Worm (Caenorhabditis elegans): ENCODE measurements around the gene folt-1.

The folt-1 gene

ce11 chrV:11140326-11140725 is 953 bp upstream of the folt-1 start:
- TF ChIP-seq ceh-9 (tag; optimal IDR thresholded peaks at IDR 0.05) (no peak), snpc-4 (tag; optimal IDR thresholded peaks at IDR 0.05) (peak; percentile 4), pha-4 (tag; optimal IDR thresholded peaks at IDR 0.05) (peak; percentile 62), elt-2 (tag; optimal IDR thresholded peaks at IDR 0.05) (peak; percentile 40), lin-15B (tag; optimal IDR thresholded peaks at IDR 0.05) (peak; percentile 0), nfya-1 (tag; optimal IDR thresholded peaks at IDR 0.05; ENCODE audit: insufficient read depth) (peak; percentile 26), fkh-2 (tag; optimal IDR thresholded peaks at IDR 0.05) (no peak)

ce11 chrV:11144694-11145093 is 3.4 kb downstream of the folt-1 start, which contains the start of gene C06H2.7:
C06H2.7 (minus strand) TSS chrV:11144794.
- TF ChIP-seq ama-1 (optimal IDR thresholded peaks at IDR 0.05) (no peak), nhr-237 (tag; optimal IDR thresholded peaks at IDR 0.05) (no peak), eor-1 (tag; optimal IDR thresholded peaks at IDR 0.05) (no peak), ZK546.5 (tag; optimal IDR thresholded peaks at IDR 0.05) (no peak), nhr-12 (tag; optimal IDR thresholded peaks at IDR 0.05) (no peak), zag-1 (tag; optimal IDR thresholded peaks at IDR 0.05) (no peak)

- TF ChIP-seq nhr-43 (tag; optimal IDR thresholded peaks at IDR 0.05; ENCODE audit: poor library complexity, severe bottlenecking) (peak; percentile 61), nhr-12 (tag; optimal IDR thresholded peaks at IDR 0.05) (no peak), snpc-4 (tag; optimal IDR thresholded peaks at IDR 0.05) (no peak), nhr-28 (tag; optimal IDR thresholded peaks at IDR 0.05) (no peak), fos-1 (tag; optimal IDR thresholded peaks at IDR 0.05) (no peak), nhr-11 (tag; optimal IDR thresholded peaks at IDR 0.05) (no peak), nfya-1 (tag; optimal IDR thresholded peaks at IDR 0.05; ENCODE audit: insufficient read depth) (peak; percentile 34), tbx-2 (tag; optimal IDR thresholded peaks at IDR 0.05) (no peak), ZK546.5 (tag; optimal IDR thresholded peaks at IDR 0.05) (no peak), fkh-10 (GFP tag; optimal IDR thresholded peaks at IDR 0.05) (no peak), zag-1 (tag; optimal IDR thresholded peaks at IDR 0.05) (no peak), elt-1 (tag; optimal IDR thresholded peaks at IDR 0.05) (peak; percentile 50), mdl-1 (tag; optimal IDR thresholded peaks at IDR 0.05) (no peak), R02D3.7 (tag; optimal IDR thresholded peaks at IDR 0.05) (peak; percentile 8), egl-27 (tag; optimal IDR thresholded peaks at IDR 0.05) (no peak), ztf-11 (tag; optimal IDR thresholded peaks at IDR 0.05) (no peak), ceh-16 (tag; optimal IDR thresholded peaks at IDR 0.05) (no peak), nhr-25 (tag; optimal IDR thresholded peaks at IDR 0.05) (peak; percentile 66), hmg-11 (tag; optimal IDR thresholded peaks at IDR 0.05) (no peak), lin-39 (tag; optimal IDR thresholded peaks at IDR 0.05) (no peak), ztf-4 (tag; optimal IDR thresholded peaks at IDR 0.05) (no peak), daf-12 (tag; optimal IDR thresholded peaks at IDR 0.05) (no peak), lsy-12 (tag; optimal IDR thresholded peaks at IDR 0.05) (no peak), ceh-9 (tag; optimal IDR thresholded peaks at IDR 0.05) (no peak), jun-1 (tag; optimal IDR thresholded peaks at IDR 0.05) (no peak), mml-1 (tag; optimal IDR thresholded peaks at IDR 0.05) (no peak), unc-62 (GFP tag; optimal IDR thresholded peaks at IDR 0.05) (no peak), nhr-76 (tag; optimal IDR thresholded peaks at IDR 0.05) (no peak), ama-1 (optimal IDR thresholded peaks at IDR 0.05) (peak; percentile 91), nhr-237 (tag; optimal IDR thresholded peaks at IDR 0.05) (no peak), egl-5 (tag; optimal IDR thresholded peaks at IDR 0.05) (no peak), skn-1 (tag; optimal IDR thresholded peaks at IDR 0.05) (no peak), eor-1 (tag; optimal IDR thresholded peaks at IDR 0.05) (no peak), aly-2 (tag; optimal IDR thresholded peaks at IDR 0.05) (no peak), sea-2 (GFP tag; optimal IDR thresholded peaks at IDR 0.05) (no peak), ceh-82 (tag; optimal IDR thresholded peaks at IDR 0.05) (no peak), nhr-67 (tag; optimal IDR thresholded peaks at IDR 0.05) (no peak), unc-39 (tag; optimal IDR thresholded peaks at IDR 0.05) (no peak), nhr-23 (tag; optimal IDR thresholded peaks at IDR 0.05) (peak; percentile 37), lin-15B (tag; optimal IDR thresholded peaks at IDR 0.05) (no peak), elt-2 (tag; optimal IDR thresholded peaks at IDR 0.05) (no peak), ceh-28 (tag; optimal IDR thresholded peaks at IDR 0.05) (no peak), pqm-1 (tag; optimal IDR thresholded peaks at IDR 0.05) (no peak), fkh-2 (tag; optimal IDR thresholded peaks at IDR 0.05) (no peak), pha-4 (tag; optimal IDR thresholded peaks at IDR 0.05) (no peak), nhr-77 (tag; optimal IDR thresholded peaks at IDR 0.05) (no peak), elt-3 (tag; optimal IDR thresholded peaks at IDR 0.05) (peak in 1 of 3 experiments; percentile 79)
These were observed 5.9 kb downstream of the folt-1 start, which contains the start of the genes T19C4.24 and nlp-33 for ce11 chrV:11146958-11147779. T19C4.24 (minus strand) TSS chrV:11147008. nlp-33 (plus strand) TSS chrV:11147346.
